Worm (Caenorhabditis elegans): Measurements from ENCODE around the gene cutc-1.
A peak's percentile ranks its signal among the peaks of the same experiment; 100 is the strongest.

Gene cutc-1

DNA sequence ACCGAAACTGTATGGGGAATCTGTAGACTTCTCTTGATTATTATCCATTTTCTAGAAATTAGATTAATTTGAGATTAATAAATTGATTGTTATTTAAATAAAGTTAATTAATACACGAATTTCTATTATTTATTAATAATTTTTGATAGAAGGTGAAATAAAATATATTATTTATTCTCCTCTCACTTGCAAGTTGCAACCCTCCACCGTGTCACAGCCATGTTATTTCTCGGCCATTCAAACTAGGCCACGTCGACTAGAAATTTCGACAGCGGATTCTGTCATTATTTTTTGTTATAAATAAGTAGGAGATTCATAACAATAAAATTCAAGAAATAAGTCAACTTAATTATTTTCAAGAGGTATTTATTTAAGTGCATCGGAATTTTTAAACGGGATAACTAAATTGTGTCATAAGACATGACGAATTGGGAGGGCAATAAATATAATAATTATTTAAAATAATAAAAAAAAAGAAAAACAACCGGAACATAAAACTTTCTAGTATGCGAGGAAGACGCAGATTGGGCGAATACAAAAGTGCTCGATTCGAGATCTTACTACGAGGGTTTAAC lies 40.2 kb upstream of the cutc-1 start, which contains the start of gene ufbp-1 (continued):
- TF ChIP-seq ZK185.1 (tag; optimal IDR thresholded peaks at IDR 0.05; ENCODE audit: poor library complexity, severe bottlenecking) (peak; percentile 27), Y53G8AR.9 (GFP tag; conservative IDR thresholded peaks at IDR 0.05) (peak; percentile 93), attf-6 (GFP tag; IDR thresholded peaks at IDR 0.05) (no peak), hmg-20 (GFP tag; IDR thresholded peaks at IDR 0.05) (no peak), efl-1 (GFP tag; optimal IDR thresholded peaks at IDR 0.05) (no peak), fkh-3 (tag; optimal IDR thresholded peaks at IDR 0.05) (peak; percentile 34), snpc-1.1 (tag; optimal IDR thresholded peaks at IDR 0.05; ENCODE audit: insufficient read depth) (no peak), egl-44 (GFP tag; IDR thresholded peaks at IDR 0.05) (peak; percentile 80), mcd-1 (GFP tag; IDR thresholded peaks at IDR 0.05) (peak; percentile 57; the same call in 1 of the 2 replicates), madf-6 (GFP tag; IDR thresholded peaks at IDR 0.05) (peak; percentile 64), ztf-26 (tag; optimal IDR thresholded peaks at IDR 0.05) (peak; percentile 87), F33H1.4 (GFP tag; IDR thresholded peaks at IDR 0.05) (no peak), ceh-40 (GFP tag; IDR thresholded peaks at IDR 0.05) (0 out of 2 replicates have a peak, but pooled peaks have one; percentile 61), bed-1 (GFP tag; IDR thresholded peaks at IDR 0.05) (no peak), ztf-3 (GFP tag; optimal IDR thresholded peaks at IDR 0.05) (peak; percentile 57), lin-26 (GFP tag; IDR thresholded peaks at IDR 0.05) (peak; percentile 70), F39B2.1 (GFP tag; IDR thresholded peaks at IDR 0.05) (peak; percentile 53; the same call in 1 of the 2 replicates), Y95B8A.8 (GFP tag; IDR thresholded peaks at IDR 0.05) (no peak), ceh-79 (tag; optimal IDR thresholded peaks at IDR 0.05) (peak; percentile 96), bed-2 (GFP tag; IDR thresholded peaks at IDR 0.05) (no peak), cebp-2 (GFP tag; IDR thresholded peaks at IDR 0.05) (no peak; the same call in 1 of the 2 replicates), chd-7 (tag; optimal IDR thresholded peaks at IDR 0.05) (peak; percentile 91), mes-4 (tag; optimal IDR thresholded peaks at IDR 0.05) (no peak), let-607 (tag; optimal IDR thresholded peaks at IDR 0.05) (peak; percentile 91 to 94), F57C9.4 (tag; optimal IDR thresholded peaks at IDR 0.05) (peak; percentile 75), nhr-179 (tag; optimal IDR thresholded peaks at IDR 0.05) (no peak), F22D6.2 (tag; optimal IDR thresholded peaks at IDR 0.05) (no peak), snpc-4 (GFP tag; optimal IDR thresholded peaks at IDR 0.05) (peak; percentile 21), snpc-4 (tag; optimal IDR thresholded peaks at IDR 0.05) (peak in 2 of 4 experiments; percentile 37 to 77), rpc-1 (optimal IDR thresholded peaks at IDR 0.05) (no peak), rpc-1 (tag; optimal IDR thresholded peaks at IDR 0.05) (no peak), aptf-3 (GFP tag; IDR thresholded peaks at IDR 0.05) (no peak), sdz-38 (tag; optimal IDR thresholded peaks at IDR 0.05) (no peak), nhr-90 (tag; optimal IDR thresholded peaks at IDR 0.05) (no peak), zim-3 (tag; optimal IDR thresholded peaks at IDR 0.05) (peak; percentile 93), lsl-1 (GFP tag; optimal IDR thresholded peaks at IDR 0.05) (peak; percentile 33), rcor-1 (GFP tag; IDR thresholded peaks at IDR 0.05) (no peak), nfya-1 (tag; optimal IDR thresholded peaks at IDR 0.05; ENCODE audit: borderline replicate concordance, insufficient read depth) (no peak), xnd-1 (tag; optimal IDR thresholded peaks at IDR 0.05) (no peak), snpc-1.3 (tag; optimal IDR thresholded peaks at IDR 0.05; ENCODE audit: insufficient read depth) (peak; percentile 26), K12H6.12 (tag; optimal IDR thresholded peaks at IDR 0.05) (peak; percentile 83), nhr-120 (GFP tag; IDR thresholded peaks at IDR 0.05) (no peak), T26A5.8 (tag; optimal IDR thresholded peaks at IDR 0.05) (peak; percentile 77), tbx-9 (tag; optimal IDR thresholded peaks at IDR 0.05; ENCODE audit: borderline replicate concordance) (no peak), B0019.2 (GFP tag; conservative IDR thresholded peaks at IDR 0.05) (no peak), let-526 (GFP tag; IDR thresholded peaks at IDR 0.05) (no peak), ztf-28 (GFP tag; IDR thresholded peaks at IDR 0.05) (no peak), attf-3 (GFP tag; conservative IDR thresholded peaks at IDR 0.05) (no peak)

All from whole organism, young adult.